Fruit fly (Drosophila melanogaster): ENCODE results near the gene CG8034.

DNA sequence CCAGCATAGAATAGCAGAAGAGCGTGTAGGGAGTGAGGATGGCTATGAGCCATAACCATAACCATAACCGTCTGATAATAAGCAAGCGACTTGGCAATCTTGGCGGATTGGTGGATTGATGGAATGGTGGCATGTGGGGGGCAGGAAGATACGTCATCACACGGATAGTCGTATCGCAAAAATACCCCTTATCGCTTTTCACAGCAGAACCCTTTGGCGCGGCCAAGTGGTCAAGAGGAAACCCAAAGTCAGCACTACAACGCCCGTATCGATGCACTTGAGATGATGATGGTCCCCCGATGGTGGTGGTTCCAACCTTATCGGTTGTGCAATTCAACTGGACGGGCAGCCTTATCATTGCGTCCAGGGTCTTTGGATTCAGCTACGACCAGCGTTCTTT is 12.5 kb downstream of the CG8034 start:
- TF ChIP-seq Crg-1 (GFP tag; optimal IDR thresholded peaks at IDR 0.05) (no peak), CG12768 (GFP tag; optimal IDR thresholded peaks at IDR 0.05) (no peak), CG11617 (GFP tag; optimal IDR thresholded peaks at IDR 0.05) (no peak), CG7045 (GFP tag; optimal IDR thresholded peaks at IDR 0.05) (no peak)
